Worm (Caenorhabditis elegans) whole organism, late embryonic: Measurements from ENCODE around the gene snr-4.

Experiments
- ama-1 ChIP-seq: fragments of 150-350 bp; optimal IDR thresholded peaks from 2 replicates; lab custom pipeline; 2014
- rnt-1 ChIP-seq: sonication (generic microtip); optimal IDR thresholded peaks from 2 replicates; lab custom pipeline; 2016; ENCODE audit warnings: missing genetic modification characterization, missing compliant biosample characterization

- TF ChIP-seq ama-1 (lab: Kevin White, UChicago) (no peak), rnt-1 (tag; lab: Kevin White, UChicago) (peak; percentile 85)
These were observed 22.4 kb upstream of the snr-4 start, which contains the start of gene gcy-33 for ce11 chrV:12001747-12002456.
